Fruit fly (Drosophila melanogaster): ENCODE measurements around the gene Dhps.

DNA sequence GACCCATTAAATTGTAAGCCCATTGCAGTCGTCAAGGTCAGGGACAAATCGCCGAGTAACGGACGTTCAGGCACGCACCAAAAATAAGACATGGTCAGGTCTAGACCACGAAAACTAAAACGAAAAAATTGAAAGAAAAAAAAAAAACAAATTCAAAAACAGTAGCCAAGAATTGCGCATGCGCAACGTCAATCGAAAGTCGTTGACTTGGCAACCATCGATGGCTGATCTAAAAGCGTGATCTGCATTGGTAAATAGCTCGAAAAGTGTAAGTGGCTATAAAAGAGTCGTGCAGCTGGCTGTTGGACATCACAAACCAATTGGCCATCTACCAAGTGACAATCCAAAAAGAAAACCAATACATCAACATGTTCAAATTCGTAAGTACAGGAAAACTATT is 23.8 kb downstream of the Dhps start, which contains the start of gene CG13678:
- no peak for TF ChIP-seq Ets98B (GFP tag; IDR thresholded peaks at IDR 0.05)
- no peak for TF ChIP-seq CG8159 (tag; optimal IDR thresholded peaks at IDR 0.05)
- TF ChIP-seq CG9948 (tag; optimal IDR thresholded peaks at IDR 0.05): no peak
- no peak for TF ChIP-seq CG8301 (tag; optimal IDR thresholded peaks at IDR 0.05)
- TF ChIP-seq EcR (GFP tag; optimal IDR thresholded peaks at IDR 0.05): no peak
- TF ChIP-seq D1 (tag; optimal IDR thresholded peaks at IDR 0.05): no peak
- TF ChIP-seq CG34367 (tag; optimal IDR thresholded peaks at IDR 0.05): no peak
- no peak for TF ChIP-seq Pif1A (GFP tag; optimal IDR thresholded peaks at IDR 0.05)
- no peak for TF ChIP-seq CG14655 (GFP tag; optimal IDR thresholded peaks at IDR 0.05)
- no peak for TF ChIP-seq CG13204 (GFP tag; optimal IDR thresholded peaks at IDR 0.05)
- no peak for TF ChIP-seq CG17806 (tag; optimal IDR thresholded peaks at IDR 0.05)
- no peak for TF ChIP-seq Pif1B (GFP tag; optimal IDR thresholded peaks at IDR 0.05)
- no peak for TF ChIP-seq CG10348 (GFP tag; IDR thresholded peaks at IDR 0.05)
- no peak for TF ChIP-seq CG12605 (GFP tag; IDR thresholded peaks at IDR 0.05)
